Worm (Caenorhabditis elegans) whole organism, mixed stage, embryonic: Measurements from ENCODE around the gene srv-34.

Source experiments
- ces-1 ChIP-seq: fragments of 150-350 bp; optimal IDR thresholded peaks from 2 replicates; lab custom pipeline; 2014; ENCODE audit warnings: missing biosample characterization, missing genetic modification reagents, missing genetic modification characterization
- lin-13 ChIP-seq: fragments of 150-350 bp; optimal IDR thresholded peaks from 2 replicates; lab custom pipeline; 2014; ENCODE audit warnings: missing biosample characterization, missing genetic modification characterization
- sptf-1 ChIP-seq: sonication (generic microtip); optimal IDR thresholded peaks from 2 replicates; lab custom pipeline; 2017; ENCODE audit warnings: mild to moderate bottlenecking, missing genetic modification characterization, moderate library complexity, missing compliant biosample characterization
- unc-62 ChIP-seq: fragments of 150-350 bp; optimal IDR thresholded peaks from 2 replicates; lab custom pipeline; 2014; ENCODE audit warnings: missing biosample characterization, missing genetic modification reagents, missing genetic modification characterization

ce11 chrV:16419769-16420168 lies 45.2 kb upstream of the srv-34 start, which contains the start of gene F26D2.16:
- TF ChIP-seq lin-13 (tag; lab: Kevin White, UChicago) (no peak), ces-1 (GFP tag; lab: Kevin White, UChicago) (no peak), sptf-1 (no peak), unc-62 (GFP tag; lab: Kevin White, UChicago) (no peak)
